Worm (Caenorhabditis elegans) whole organism, L4 larva: Measurements from ENCODE around the gene asp-8.

Experiments used
- F10B5.3 ChIP-seq: sonication (generic microtip); optimal IDR thresholded peaks from 2 replicates; lab custom pipeline; 2016; ENCODE audit warnings: mild to moderate bottlenecking, missing genetic modification characterization, missing compliant biosample characterization
- F49E8.2 ChIP-seq: sonication (generic microtip); optimal IDR thresholded peaks from 2 replicates; lab custom pipeline; 2016; ENCODE audit warnings: missing compliant biosample characterization, mild to moderate bottlenecking, missing genetic modification characterization, borderline replicate concordance
- R02D3.7 ChIP-seq: fragments of 150-350 bp; sonication (generic microtip); optimal IDR thresholded peaks from 3 replicates; lab custom pipeline; 2014; ENCODE audit warnings: missing biosample characterization, missing genetic modification characterization
- Y5F2A.4 ChIP-seq: fragments of 200-800 bp; sonication (Bioruptor generic); optimal IDR thresholded peaks from 2 replicates; lab custom pipeline; 2018; ENCODE audit warnings: mild to moderate bottlenecking, missing genetic modification characterization, missing compliant biosample characterization
- dve-1 ChIP-seq: sonication (generic microtip); optimal IDR thresholded peaks from 2 replicates; lab custom pipeline; 2017; ENCODE audit warnings: antibody characterized with exemption, mild to moderate bottlenecking, missing genetic modification characterization, missing compliant biosample characterization; ENCODE audit not compliant: insufficient read depth
- egl-27 ChIP-seq: sonication (generic microtip); optimal IDR thresholded peaks from 3 replicates; lab custom pipeline; 2017; ENCODE audit warnings: missing biosample characterization, missing genetic modification reagents, missing genetic modification characterization
- egl-43 ChIP-seq: fragments of 200-800 bp; sonication (Bioruptor generic); IDR thresholded peaks from 2 replicates; pipeline ENCODE4 v1.3.6; 2022; ENCODE audit warnings: missing genetic modification reagents, missing genetic modification characterization, missing compliant biosample characterization
- lin-38 ChIP-seq: fragments of 200-800 bp; sonication (Bioruptor generic); IDR thresholded peaks from 2 replicates; pipeline ENCODE4 v1.3.6; 2022; ENCODE audit warnings: missing genetic modification reagents, missing genetic modification characterization, missing compliant biosample characterization
- nhr-102 ChIP-seq: sonication (generic microtip); optimal IDR thresholded peaks from 2 replicates; lab custom pipeline; 2016; ENCODE audit warnings: mild to moderate bottlenecking, missing genetic modification characterization, moderate library complexity, missing compliant biosample characterization
- nhr-11 ChIP-seq: fragments of 150-350 bp; optimal IDR thresholded peaks from 2 replicates; lab custom pipeline; 2014; ENCODE audit warnings: missing biosample characterization, missing genetic modification characterization
- saeg-2 ChIP-seq: fragments of 200-800 bp; sonication (Bioruptor generic); IDR thresholded peaks from 2 replicates; pipeline ENCODE4 v1.3.6; 2022; ENCODE audit warnings: missing genetic modification reagents, missing genetic modification characterization, missing compliant biosample characterization
- tag-97 ChIP-seq: fragments of 200-800 bp; sonication (Bioruptor generic); IDR thresholded peaks from 2 replicates; pipeline ENCODE4 v1.3.6; 2022; ENCODE audit warnings: missing genetic modification characterization, missing compliant biosample characterization
- zfp-2 ChIP-seq: sonication (generic microtip); optimal IDR thresholded peaks from 2 replicates; lab custom pipeline; 2016; ENCODE audit warnings: mild to moderate bottlenecking, missing genetic modification characterization, missing compliant biosample characterization
- ztf-11 ChIP-seq: fragments of 150-350 bp; optimal IDR thresholded peaks from 2 replicates; lab custom pipeline; 2014; ENCODE audit warnings: missing biosample characterization, missing genetic modification characterization

The asp-8 gene

ce11 chrV:3069101-3069500, 44.8 kb downstream of the asp-8 start, which contains the start of gene str-40:
Gene str-40 (minus strand): TSS chrV:3069201.
- TF ChIP-seq nhr-11 (tag; lab: Kevin White, UChicago) (no peak), egl-43 (GFP tag; lab: Robert Waterston, UW) (no peak), dve-1 (tag; lab: Kevin White, UChicago) (no peak), R02D3.7 (tag; lab: Kevin White, UChicago) (no peak), zfp-2 (tag; lab: Kevin White, UChicago) (no peak), F10B5.3 (tag; lab: Kevin White, UChicago) (no peak), egl-27 (tag; lab: Kevin White, UChicago) (no peak), saeg-2 (GFP tag; lab: Robert Waterston, UW) (no peak), lin-38 (GFP tag; lab: Robert Waterston, UW) (no peak), nhr-102 (tag; lab: Kevin White, UChicago) (no peak)

- TF ChIP-seq F49E8.2 (tag; lab: Kevin White, UChicago) (no peak), ztf-11 (tag; lab: Kevin White, UChicago) (no peak), zfp-2 (tag; lab: Kevin White, UChicago) (no peak), tag-97 (GFP tag; lab: Robert Waterston, UW) (no peak), Y5F2A.4 (no peak)
- TF ChIP-seq, all 104 proteins: peak for 0
Observed at ce11 chrV:3071548-3071947, 47.2 kb downstream of the asp-8 start, which contains the start of gene C50H11.13. Gene C50H11.13 (minus strand): TSS chrV:3071648.
